Fruit fly (Drosophila melanogaster): ENCODE data around the gene hay.
A peak's percentile ranks its signal among the peaks of the same experiment; 100 is the strongest.

Gene hay

DNA sequence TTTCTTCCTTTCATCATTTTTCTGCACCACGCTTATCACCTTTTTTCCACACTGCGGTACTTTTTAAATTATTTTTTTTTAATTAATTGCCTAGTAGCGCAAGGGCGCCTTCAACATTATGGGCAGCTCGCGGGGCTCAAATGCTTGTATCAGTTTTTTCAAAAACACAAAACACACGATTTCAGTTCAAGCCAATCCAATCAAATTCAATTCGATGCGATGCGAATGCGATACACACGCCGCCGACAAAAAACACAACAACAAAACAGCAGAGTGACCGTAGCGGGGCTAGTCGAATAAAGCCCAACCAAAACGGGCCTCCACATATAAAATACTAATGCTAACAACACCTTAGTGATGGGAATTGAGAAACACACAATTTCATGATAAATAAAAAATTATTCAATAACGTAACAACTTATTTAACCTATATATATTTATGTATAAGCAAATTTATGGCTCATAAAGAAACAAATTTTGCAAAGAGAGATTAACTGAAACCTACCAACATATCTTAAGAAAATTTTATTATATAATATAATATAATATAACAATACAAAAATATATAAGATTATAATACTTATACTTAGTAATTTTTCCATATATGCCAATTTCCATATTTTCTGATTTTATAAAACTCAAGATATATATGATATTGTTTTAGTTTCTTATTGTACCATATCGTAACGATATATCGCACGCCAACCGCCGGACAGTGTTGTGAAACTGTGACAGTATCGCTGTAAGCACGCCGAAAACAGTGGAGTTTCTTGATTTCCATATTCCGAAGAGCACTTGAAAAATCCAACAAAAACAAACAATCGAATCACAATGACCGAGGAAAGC, 30.1 kb downstream of the hay start, which contains the start of the genes CG32066 and CG8003 (continued):
- TF ChIP-seq trem (tag; optimal IDR thresholded peaks at IDR 0.05) (peak; percentile 50), chn (GFP tag; optimal IDR thresholded peaks at IDR 0.05) (no peak), crc (GFP tag; optimal IDR thresholded peaks at IDR 0.05) (no peak), sc (optimal IDR thresholded peaks at IDR 0.05) (no peak), sc (GFP tag; optimal IDR thresholded peaks at IDR 0.05) (no peak), CG7357 (GFP tag; IDR thresholded peaks at IDR 0.05) (no peak), CG13775 (GFP tag; optimal IDR thresholded peaks at IDR 0.05) (peak; percentile 55), CG43689 (GFP tag; IDR thresholded peaks at IDR 0.05) (no peak), ab (GFP tag; optimal IDR thresholded peaks at IDR 0.05) (no peak), CG12659 (GFP tag; optimal IDR thresholded peaks at IDR 0.05) (peak; percentile 67), CG30020 (tag; optimal IDR thresholded peaks at IDR 0.05) (peak; percentile 60), Hr51 (GFP tag; optimal IDR thresholded peaks at IDR 0.05) (peak in 1 of 2 experiments; percentile 53), tll (GFP tag; optimal IDR thresholded peaks at IDR 0.05) (no peak), CG1233 (GFP tag; optimal IDR thresholded peaks at IDR 0.05) (no peak), eve (GFP tag; optimal IDR thresholded peaks at IDR 0.05) (peak in 1 of 2 experiments; percentile 70), zen2 (GFP tag; IDR thresholded peaks at IDR 0.05; ENCODE audit: partially characterized antibody) (no peak; the same call in 2 of the 3 replicates), hth (optimal IDR thresholded peaks at IDR 0.05) (no peak), CG11723 (GFP tag; optimal IDR thresholded peaks at IDR 0.05) (peak; percentile 28), gro (GFP tag; optimal IDR thresholded peaks at IDR 0.05) (peak; percentile 57), hb (GFP tag; IDR thresholded peaks at IDR 0.05; ENCODE audit: partially characterized antibody) (no peak; the same call in 2 of the 3 replicates), CG13624 (GFP tag; optimal IDR thresholded peaks at IDR 0.05) (no peak), gcm2 (GFP tag; optimal IDR thresholded peaks at IDR 0.05) (no peak), CG8290 (GFP tag; optimal IDR thresholded peaks at IDR 0.05) (peak; percentile 38), CG8290 (tag; optimal IDR thresholded peaks at IDR 0.05) (peak in 1 of 2 experiments; percentile 78), CG7271 (tag; optimal IDR thresholded peaks at IDR 0.05) (no peak), knrl (GFP tag; IDR thresholded peaks at IDR 0.05; ENCODE audit: partially characterized antibody) (peak; percentile 92), CG30431 (GFP tag; optimal IDR thresholded peaks at IDR 0.05) (no peak), CG7556 (GFP tag; optimal IDR thresholded peaks at IDR 0.05) (peak; percentile 54), en (GFP tag; optimal IDR thresholded peaks at IDR 0.05) (no peak), CG9609 (GFP tag; optimal IDR thresholded peaks at IDR 0.05) (no peak), CG7928 (GFP tag; optimal IDR thresholded peaks at IDR 0.05) (no peak), repo (GFP tag; optimal IDR thresholded peaks at IDR 0.05) (no peak), CG9932 (GFP tag; IDR thresholded peaks at IDR 0.05) (peak; percentile 74), CG12299 (tag; optimal IDR thresholded peaks at IDR 0.05) (peak; percentile 45), CG8924 (tag; optimal IDR thresholded peaks at IDR 0.05) (peak; percentile 56), kni (GFP tag; optimal IDR thresholded peaks at IDR 0.05) (peak; percentile 10), dmrt11E (tag; optimal IDR thresholded peaks at IDR 0.05) (peak; percentile 48), Jarid2 (GFP tag; optimal IDR thresholded peaks at IDR 0.05) (peak; percentile 96), Eip74EF (GFP tag; optimal IDR thresholded peaks at IDR 0.05) (peak in 1 of 2 experiments; percentile 24), zen (tag; optimal IDR thresholded peaks at IDR 0.05) (no peak), ap (GFP tag; IDR thresholded peaks at IDR 0.05) (no peak), sob (GFP tag; IDR thresholded peaks at IDR 0.05) (peak; percentile 57; the same call in 1 of the 2 replicates), fu2 (GFP tag; optimal IDR thresholded peaks at IDR 0.05) (no peak), B-H1 (GFP tag; IDR thresholded peaks at IDR 0.05) (no peak; the same call in 2 of the 3 replicates), CG32767 (GFP tag; IDR thresholded peaks at IDR 0.05) (peak; percentile 18; the same call in 1 of the 2 replicates), CG3995 (GFP tag; optimal IDR thresholded peaks at IDR 0.05) (no peak), Bdp1 (GFP tag; optimal IDR thresholded peaks at IDR 0.05) (no peak), cwo (GFP tag; optimal IDR thresholded peaks at IDR 0.05) (peak; percentile 8), maf-S (GFP tag; optimal IDR thresholded peaks at IDR 0.05) (no peak)
